Worm (Caenorhabditis elegans) whole organism, L2 larva: ENCODE data around the gene ceh-33.

Source experiments
- C34F6.9 ChIP-seq: fragments of 150-350 bp; optimal IDR thresholded peaks from 2 replicates; lab custom pipeline; 2014; ENCODE audit warnings: missing biosample characterization, missing genetic modification characterization
- F13H6.1 ChIP-seq: sonication (generic microtip); optimal IDR thresholded peaks from 2 replicates; lab custom pipeline; 2016; ENCODE audit warnings: missing genetic modification characterization, missing compliant biosample characterization
- R02D3.7 ChIP-seq: fragments of 150-350 bp; optimal IDR thresholded peaks from 2 replicates; lab custom pipeline; 2014; ENCODE audit warnings: missing biosample characterization, missing genetic modification characterization
- ZK546.5 ChIP-seq: sonication (generic microtip); optimal IDR thresholded peaks from 2 replicates; lab custom pipeline; 2017; ENCODE audit warnings: missing biosample characterization, missing genetic modification characterization
- alr-1 ChIP-seq: fragments of 150-350 bp; optimal IDR thresholded peaks from 2 replicates; lab custom pipeline; 2014; ENCODE audit warnings: missing biosample characterization, missing genetic modification characterization
- aly-2 ChIP-seq: fragments of 150-350 bp; optimal IDR thresholded peaks from 2 replicates; lab custom pipeline; 2014; ENCODE audit warnings: missing biosample characterization, missing genetic modification characterization
- ama-1 ChIP-seq: fragments of 150-350 bp; optimal IDR thresholded peaks from 2 replicates; lab custom pipeline; 2018; ENCODE audit warnings: inconsistent platforms
- blmp-1 ChIP-seq: sonication (generic microtip); optimal IDR thresholded peaks from 2 replicates; lab custom pipeline; 2017; ENCODE audit warnings: missing genetic modification characterization, mild to moderate bottlenecking, missing compliant biosample characterization, antibody characterized with exemption, moderate library complexity; ENCODE audit not compliant: insufficient read depth
- ceh-16 ChIP-seq: fragments of 150-350 bp; optimal IDR thresholded peaks from 2 replicates; lab custom pipeline; 2014; ENCODE audit warnings: missing biosample characterization, missing genetic modification characterization
- ceh-82 ChIP-seq: fragments of 150-350 bp; optimal IDR thresholded peaks from 2 replicates; lab custom pipeline; 2014; ENCODE audit warnings: missing biosample characterization, missing genetic modification characterization
- dmd-4 ChIP-seq: sonication (generic microtip); optimal IDR thresholded peaks from 2 replicates; lab custom pipeline; 2017; ENCODE audit warnings: missing biosample characterization, missing genetic modification characterization
- egl-27 ChIP-seq: sonication (generic microtip); optimal IDR thresholded peaks from 3 replicates; lab custom pipeline; 2017; ENCODE audit warnings: missing biosample characterization, missing genetic modification reagents, missing genetic modification characterization
- elt-1 ChIP-seq: fragments of 150-350 bp; optimal IDR thresholded peaks from 2 replicates; lab custom pipeline; 2014; ENCODE audit warnings: missing biosample characterization, missing genetic modification characterization
- elt-3 ChIP-seq: sonication (generic microtip); optimal IDR thresholded peaks from 2 replicates; lab custom pipeline; 2017; ENCODE audit warnings: missing biosample characterization, missing genetic modification characterization
- fos-1 ChIP-seq: fragments of 150-350 bp; optimal IDR thresholded peaks from 2 replicates; lab custom pipeline; 2014; ENCODE audit warnings: missing biosample characterization, missing genetic modification characterization
- lin-13 ChIP-seq: fragments of 150-350 bp; optimal IDR thresholded peaks from 2 replicates; lab custom pipeline; 2014; ENCODE audit warnings: missing biosample characterization, missing genetic modification reagents, missing genetic modification characterization
- lin-39 ChIP-seq: fragments of 150-350 bp; optimal IDR thresholded peaks from 2 replicates; lab custom pipeline; 2014; ENCODE audit warnings: missing biosample characterization, missing genetic modification reagents, missing genetic modification characterization
- lsy-2 ChIP-seq, 2 experiments: fragments of 150-350 bp in 1 of 2; sonication (generic microtip) in 1 of 2; optimal IDR thresholded peaks; 2 replicates each; lab custom pipeline; 2014 to 2017; ENCODE audit warnings: missing biosample characterization in 2 of 2, missing genetic modification characterization in 2 of 2
- mab-5 ChIP-seq: fragments of 150-350 bp; optimal IDR thresholded peaks from 2 replicates; lab custom pipeline; 2014; ENCODE audit warnings: missing biosample characterization, missing genetic modification characterization
- mbf-1 ChIP-seq: sonication (generic microtip); optimal IDR thresholded peaks from 2 replicates; lab custom pipeline; 2017; ENCODE audit warnings: missing biosample characterization, missing genetic modification characterization
- mdl-1 ChIP-seq, 2 experiments: fragments of 150-350 bp in 1 of 2; sonication (generic microtip) in 1 of 2; optimal IDR thresholded peaks; 2 replicates each; lab custom pipeline; 2017; ENCODE audit warnings: missing biosample characterization in 2 of 2, missing genetic modification characterization in 2 of 2
- nhr-10 ChIP-seq: sonication (generic microtip); optimal IDR thresholded peaks from 2 replicates; lab custom pipeline; 2017; ENCODE audit warnings: missing biosample characterization, missing genetic modification characterization
- nhr-11 ChIP-seq: fragments of 150-350 bp; optimal IDR thresholded peaks from 2 replicates; lab custom pipeline; 2014; ENCODE audit warnings: missing biosample characterization, missing genetic modification characterization
- nhr-12 ChIP-seq: fragments of 150-350 bp; optimal IDR thresholded peaks from 2 replicates; lab custom pipeline; 2014; ENCODE audit warnings: missing biosample characterization, missing genetic modification characterization
- nhr-129 ChIP-seq: fragments of 150-350 bp; optimal IDR thresholded peaks from 2 replicates; lab custom pipeline; 2014; ENCODE audit warnings: missing biosample characterization, missing genetic modification characterization
- nhr-23 ChIP-seq: fragments of 150-350 bp; optimal IDR thresholded peaks from 2 replicates; lab custom pipeline; 2014; ENCODE audit warnings: missing biosample characterization, missing genetic modification reagents, missing genetic modification characterization
- nhr-237 ChIP-seq: fragments of 150-350 bp; optimal IDR thresholded peaks from 2 replicates; lab custom pipeline; 2014; ENCODE audit warnings: missing biosample characterization, missing genetic modification characterization
- nhr-25 ChIP-seq: fragments of 150-350 bp; sonication (generic microtip); optimal IDR thresholded peaks from 3 replicates; lab custom pipeline; 2014; ENCODE audit warnings: missing biosample characterization, missing genetic modification characterization
- nhr-6 ChIP-seq: fragments of 150-350 bp; optimal IDR thresholded peaks from 2 replicates; lab custom pipeline; 2014; ENCODE audit warnings: missing biosample characterization, missing genetic modification characterization
- nhr-77 ChIP-seq: fragments of 150-350 bp; optimal IDR thresholded peaks from 2 replicates; lab custom pipeline; 2014; ENCODE audit warnings: missing biosample characterization, missing genetic modification characterization
- peb-1 ChIP-seq: fragments of 150-350 bp; optimal IDR thresholded peaks from 2 replicates; lab custom pipeline; 2014; ENCODE audit warnings: missing biosample characterization, missing genetic modification characterization
- sma-9 ChIP-seq, 2 experiments: fragments of 150-350 bp in 1 of 2; sonication (generic microtip) in 1 of 2; optimal IDR thresholded peaks; 2 replicates each; lab custom pipeline; 2014 to 2016; ENCODE audit warnings: missing genetic modification characterization in 2 of 2, mild to moderate bottlenecking in 1 of 2, missing biosample characterization in 1 of 2, missing compliant biosample characterization in 1 of 2, missing genetic modification reagents in 1 of 2, moderate library complexity in 1 of 2
- snpc-4 ChIP-seq: fragments of 150-350 bp; optimal IDR thresholded peaks from 2 replicates; lab custom pipeline; 2014; ENCODE audit warnings: missing biosample characterization, missing genetic modification characterization
- unc-39 ChIP-seq: fragments of 150-350 bp; optimal IDR thresholded peaks from 2 replicates; lab custom pipeline; 2014; ENCODE audit warnings: missing biosample characterization, missing genetic modification characterization
- unc-55 ChIP-seq: fragments of 150-350 bp; sonication (generic microtip); optimal IDR thresholded peaks from 3 replicates; lab custom pipeline; 2014; ENCODE audit warnings: missing biosample characterization, missing genetic modification reagents, missing genetic modification characterization
- unc-62 ChIP-seq: fragments of 150-350 bp; optimal IDR thresholded peaks from 2 replicates; lab custom pipeline; 2014; ENCODE audit warnings: missing biosample characterization, missing genetic modification reagents, missing genetic modification characterization
- ztf-1 ChIP-seq: fragments of 200-800 bp; sonication (Bioruptor generic); conservative IDR thresholded peaks from 2 replicates; pipeline ENCODE4 v1.3.6; 2022; ENCODE audit warnings: missing genetic modification characterization, missing compliant biosample characterization
- ztf-4 ChIP-seq: fragments of 150-350 bp; optimal IDR thresholded peaks from 2 replicates; lab custom pipeline; 2014; ENCODE audit warnings: missing biosample characterization, missing genetic modification characterization

Gene ceh-33

DNA sequence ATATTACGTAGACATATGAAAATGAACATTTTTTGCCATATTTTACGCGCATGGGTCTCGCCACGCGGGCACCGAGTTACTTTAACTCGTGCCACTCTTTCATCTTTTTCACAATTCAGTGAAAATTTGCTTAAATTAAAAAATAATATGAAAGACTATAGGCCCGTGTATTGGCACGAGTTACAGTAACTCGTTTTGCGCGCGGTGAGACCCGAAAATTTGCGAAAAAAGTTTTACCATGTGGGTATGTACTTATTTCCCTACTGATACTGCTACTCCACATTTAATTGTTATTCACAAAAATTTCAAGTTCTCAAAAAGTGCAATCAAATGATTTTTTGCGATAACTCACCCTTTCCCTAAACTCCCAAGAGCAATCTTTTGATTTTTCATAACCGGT lies 26.7 kb downstream of the ceh-33 start:
- TF ChIP-seq lsy-2 (tag; optimal IDR thresholded peaks at IDR 0.05; lab: Kevin White, UChicago) = no peak
- no peak for TF ChIP-seq unc-55 (GFP tag; lab: Kevin White, UChicago)
- TF ChIP-seq unc-62 = no peak
- TF ChIP-seq dmd-4 (tag; lab: Kevin White, UChicago) = no peak
- TF ChIP-seq nhr-25 (tag; lab: Kevin White, UChicago) = no peak

DNA sequence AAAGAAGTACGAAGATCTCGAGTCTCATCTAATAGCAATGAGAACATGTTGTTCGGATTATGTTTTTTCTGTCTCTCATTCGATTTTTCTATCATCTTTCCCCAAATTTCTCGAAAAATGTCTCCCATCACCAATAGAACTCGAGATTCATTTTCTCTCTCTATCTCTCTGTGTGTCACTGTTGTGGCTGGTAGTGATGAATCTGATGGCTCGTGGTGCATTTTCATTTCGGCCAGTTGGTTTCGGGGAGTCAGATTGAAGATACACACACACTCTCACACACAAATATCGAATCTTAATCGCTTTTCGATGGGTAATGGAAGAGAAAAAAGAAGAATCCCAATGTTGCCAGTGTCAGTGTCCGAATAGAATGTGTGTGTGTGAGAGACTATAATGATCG lies 28.5 kb downstream of the ceh-33 start:
- TF ChIP-seq F13H6.1 = peak; percentile 69
- peak; percentile 46 for TF ChIP-seq C34F6.9 (tag; lab: Kevin White, UChicago)
- TF ChIP-seq sma-9 (GFP tag; optimal IDR thresholded peaks at IDR 0.05; lab: Kevin White, UChicago) = peak; percentile 28
- no peak for TF ChIP-seq sma-9 (tag; optimal IDR thresholded peaks at IDR 0.05; lab: Kevin White, UChicago)
- TF ChIP-seq mab-5 = peak; percentile 30
- TF ChIP-seq peb-1 (tag; lab: Kevin White, UChicago) = no peak
- TF ChIP-seq ZK546.5 = no peak
- TF ChIP-seq lsy-2 (tag; optimal IDR thresholded peaks at IDR 0.05; lab: Kevin White, UChicago) = peak in 1 of 2 experiments; percentile 36
- peak; percentile 75 for TF ChIP-seq nhr-129

DNA sequence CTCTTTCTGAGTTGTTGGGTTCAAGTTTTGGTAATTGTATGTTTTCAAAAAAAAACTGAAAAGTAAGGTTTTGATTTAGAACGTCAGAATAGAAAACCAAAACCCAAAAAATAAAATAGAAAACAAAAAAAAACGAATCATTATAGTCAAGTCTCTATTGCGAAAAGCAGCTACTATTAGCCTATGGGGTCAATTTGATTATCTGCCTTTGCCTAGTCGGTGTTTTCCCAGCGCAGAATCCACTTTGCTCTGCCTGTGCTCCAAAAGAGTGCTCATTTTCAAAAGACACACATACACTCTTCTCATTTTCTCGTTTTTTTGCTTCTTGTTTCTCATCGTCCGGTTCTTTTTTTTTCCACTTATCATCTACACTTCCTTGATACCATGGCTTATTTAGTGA lies 35.8 kb downstream of the ceh-33 start:
- TF ChIP-seq R02D3.7 (tag; lab: Kevin White, UChicago) = no peak
- TF ChIP-seq unc-39 (tag; lab: Kevin White, UChicago) = no peak
- TF ChIP-seq snpc-4 = no peak
- no peak for TF ChIP-seq ceh-82 (tag; lab: Kevin White, UChicago)
- no peak for TF ChIP-seq nhr-237 (tag; lab: Kevin White, UChicago)
- no peak for TF ChIP-seq alr-1 (tag; lab: Kevin White, UChicago)
- no peak for TF ChIP-seq lin-13 (GFP tag; lab: Kevin White, UChicago)
- TF ChIP-seq unc-55 (GFP tag; lab: Kevin White, UChicago) = no peak
- no peak for TF ChIP-seq elt-3 (tag; lab: Kevin White, UChicago)
- no peak for TF ChIP-seq ceh-16
- TF ChIP-seq nhr-11 = no peak
- no peak for TF ChIP-seq elt-1 (tag; lab: Kevin White, UChicago)
- no peak for TF ChIP-seq peb-1 (tag; lab: Kevin White, UChicago)
- no peak for TF ChIP-seq ztf-4
- TF ChIP-seq lsy-2 (tag; optimal IDR thresholded peaks at IDR 0.05; lab: Kevin White, UChicago) = no peak
- TF ChIP-seq ztf-1 (GFP tag; lab: Robert Waterston, UW) = no peak
- no peak for TF ChIP-seq nhr-10 (tag; lab: Kevin White, UChicago)
- no peak for TF ChIP-seq fos-1
- TF ChIP-seq nhr-23 (tag; lab: Kevin White, UChicago) = no peak
- TF ChIP-seq ama-1 (lab: Kevin White, UChicago) = no peak

DNA sequence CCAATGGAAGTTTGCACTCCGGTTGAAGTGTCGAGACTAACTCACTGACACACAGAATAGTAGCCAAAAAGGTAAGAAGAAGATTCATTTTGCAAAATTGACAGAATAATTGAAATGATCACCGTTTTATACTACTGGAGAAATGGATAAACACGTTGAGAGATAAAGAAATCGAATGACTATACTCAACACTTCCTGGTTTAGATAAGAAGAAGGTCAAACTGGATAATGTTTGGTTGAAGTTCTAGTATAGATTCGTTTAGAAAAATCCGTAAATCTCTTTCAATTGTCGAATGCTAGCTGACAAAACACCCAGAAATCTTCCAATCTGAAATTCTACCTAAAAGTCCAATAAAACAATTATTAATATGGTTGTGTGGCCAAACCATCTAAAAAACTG lies 37.2 kb downstream of the ceh-33 start, which contains the start of gene Y49G5A.1:
TSS of gene Y49G5A.1 (minus strand) at position 101 of the 400 bp plus-strand sequence.
- TF ChIP-seq ceh-82 (tag; lab: Kevin White, UChicago) (no peak), mbf-1 (tag; lab: Kevin White, UChicago) (no peak), elt-3 (tag; lab: Kevin White, UChicago) (no peak), nhr-12 (no peak), aly-2 (tag; lab: Kevin White, UChicago) (no peak), blmp-1 (tag; lab: Kevin White, UChicago) (no peak), dmd-4 (tag; lab: Kevin White, UChicago) (no peak)
- TF ChIP-seq, all 48 proteins: peak for 0

DNA sequence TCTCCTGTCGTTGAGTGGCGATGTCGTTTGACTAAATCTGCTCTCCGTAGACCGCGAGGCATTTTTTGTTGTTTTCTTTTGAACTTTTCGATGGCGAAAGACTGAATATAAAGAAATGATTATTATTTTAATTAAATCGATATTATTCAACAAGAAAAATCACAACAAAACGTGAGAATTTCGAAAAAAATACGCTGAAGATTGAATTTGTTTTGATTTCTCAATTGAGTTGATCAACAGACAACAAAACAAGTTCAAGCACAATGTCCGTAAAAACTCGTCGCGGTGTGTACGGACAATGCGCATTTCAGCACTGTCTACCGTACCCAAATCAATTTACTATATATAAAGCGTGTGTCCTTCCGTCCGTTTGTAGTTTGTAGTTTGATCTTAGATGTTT lies 46.5 kb downstream of the ceh-33 start, which contains the start of gene B0238.9:
TSS of gene B0238.9 (minus strand) at position 101 of the 400 bp plus-strand sequence.
- TF ChIP-seq nhr-6 (tag; lab: Kevin White, UChicago) = no peak
- TF ChIP-seq nhr-23 (tag; lab: Kevin White, UChicago) = no peak
- TF ChIP-seq mdl-1 (tag; optimal IDR thresholded peaks at IDR 0.05; lab: Kevin White, UChicago) = no peak
- TF ChIP-seq aly-2 (tag; lab: Kevin White, UChicago) = no peak
- TF ChIP-seq lin-39 = no peak
- no peak for TF ChIP-seq nhr-77 (tag; lab: Kevin White, UChicago)
- TF ChIP-seq egl-27 (tag; lab: Kevin White, UChicago) = no peak
- no peak for TF ChIP-seq nhr-12
- no peak for TF ChIP-seq unc-39 (tag; lab: Kevin White, UChicago)
- TF ChIP-seq R02D3.7 (tag; lab: Kevin White, UChicago) = no peak
